Fruit fly (Drosophila melanogaster) whole organism, wandering third instar larva: ENCODE results near the gene DnaJ-H.
"Not testable (repeated sequence)": the region's sequence is repeated elsewhere in the genome, so short reads cannot be mapped to it uniquely, and the experiment has no call there.

Experiments used
- Abd-B ChIP-seq: fragments of >200 bp; optimal IDR thresholded peaks from 2 replicates; lab custom pipeline; 2017; ENCODE audit warnings: missing biosample characterization, missing genetic modification characterization
- CrebA ChIP-seq: fragments of 200-800 bp; sonication (Bioruptor generic); optimal IDR thresholded peaks from 2 replicates; lab custom pipeline; 2016; ENCODE audit warnings: missing biosample characterization, mild to moderate bottlenecking, missing genetic modification characterization, borderline replicate concordance
- Dfd ChIP-seq: fragments of >200 bp; optimal IDR thresholded peaks from 2 replicates; lab custom pipeline; 2017; ENCODE audit warnings: missing biosample characterization, missing genetic modification characterization
- Dif ChIP-seq: fragments of 200-275, 200-300 bp; sonication (Bioruptor generic); optimal IDR thresholded peaks from 2 replicates; lab custom pipeline; 2018; ENCODE audit warnings: missing biosample characterization, missing genetic modification characterization; ENCODE audit not compliant: partially characterized antibody
- GATAd ChIP-seq: sonication (Bioruptor generic); optimal IDR thresholded peaks from 2 replicates; lab custom pipeline; 2016; ENCODE audit warnings: missing biosample characterization, missing genetic modification characterization
- HLH106 ChIP-seq: fragments of 200-800 bp; optimal IDR thresholded peaks from 3 replicates; lab custom pipeline; 2019; ENCODE audit warnings: missing biosample characterization, mild to moderate bottlenecking, missing genetic modification characterization, moderate library complexity
- Hnf4 ChIP-seq: fragments of 200-800 bp; sonication (Bioruptor generic); optimal IDR thresholded peaks from 2 replicates; lab custom pipeline; 2016; ENCODE audit warnings: missing biosample characterization, mild to moderate bottlenecking, missing genetic modification characterization
- Hr78 ChIP-seq: fragments of >200 bp; optimal IDR thresholded peaks from 2 replicates; lab custom pipeline; 2017; ENCODE audit warnings: missing biosample characterization, missing genetic modification characterization
- Hr83 ChIP-seq: fragments of 200-300 bp; sonication (Bioruptor generic); optimal IDR thresholded peaks from 2 replicates; lab custom pipeline; 2016; ENCODE audit warnings: missing biosample characterization, mild to moderate bottlenecking, missing genetic modification characterization, moderate library complexity; ENCODE audit not compliant: poor library complexity, severe bottlenecking
- Mio ChIP-seq: sonication (Bioruptor generic); optimal IDR thresholded peaks from 2 replicates; lab custom pipeline; 2016; ENCODE audit warnings: missing biosample characterization, missing genetic modification characterization
- Myc ChIP-seq: fragments of >200 bp; optimal IDR thresholded peaks from 2 replicates; lab custom pipeline; 2017
- N ChIP-seq: fragments of >200 bp; optimal IDR thresholded peaks from 2 replicates; lab custom pipeline; 2018; ENCODE audit warnings: missing biosample characterization, missing external identifiers, missing genetic modification characterization
- OdsH ChIP-seq: fragments of 200-800 bp; sonication (Bioruptor generic); optimal IDR thresholded peaks from 2 replicates; lab custom pipeline; 2016; ENCODE audit warnings: missing biosample characterization, mild to moderate bottlenecking, missing genetic modification characterization
- Rel ChIP-seq, 2 experiments: fragments of 200-800 bp; sonication (Bioruptor generic) in 1 of 2; optimal IDR thresholded peaks; 2 replicates in 1 of 2; 3 replicates in 1 of 2; lab custom pipeline; 2016 to 2019; ENCODE audit warnings: mild to moderate bottlenecking in 2 of 2, missing biosample characterization in 2 of 2, missing genetic modification characterization in 2 of 2, moderate library complexity in 1 of 2
- Sp1 ChIP-seq: fragments of 200-800 bp; sonication (Bioruptor generic); optimal IDR thresholded peaks from 3 replicates; lab custom pipeline; 2019; ENCODE audit warnings: missing biosample characterization, mild to moderate bottlenecking, missing genetic modification characterization, moderate library complexity
- br ChIP-seq: fragments of 200-800 bp; sonication (Bioruptor generic); optimal IDR thresholded peaks from 2 replicates; lab custom pipeline; 2016; ENCODE audit warnings: missing biosample characterization, missing genetic modification characterization
- brk ChIP-seq: fragments of 200-800 bp; sonication (Bioruptor generic); optimal IDR thresholded peaks from 2 replicates; lab custom pipeline; 2016; ENCODE audit warnings: missing biosample characterization, mild to moderate bottlenecking, missing genetic modification characterization
- dl ChIP-seq, 2 experiments: fragments of 175-275, 200-275 bp in 1 of 2; fragments of 200-275 bp in 1 of 2; sonication (Bioruptor generic); optimal IDR thresholded peaks; lab custom pipeline; 2018; ENCODE audit warnings: mild to moderate bottlenecking in 2 of 2, missing biosample characterization in 2 of 2, missing genetic modification characterization in 2 of 2, moderate library complexity in 2 of 2; ENCODE audit not compliant: partially characterized antibody in 2 of 2, insufficient read depth in 1 of 2
- dmrt93B ChIP-seq: fragments of 200-800 bp; sonication (Bioruptor generic); optimal IDR thresholded peaks from 2 replicates; lab custom pipeline; 2018; ENCODE audit warnings: missing biosample characterization, mild to moderate bottlenecking, missing genetic modification characterization
- dsf ChIP-seq: sonication (Bioruptor generic); optimal IDR thresholded peaks from 2 replicates; lab custom pipeline; 2016; ENCODE audit warnings: missing biosample characterization, missing genetic modification characterization, borderline replicate concordance
- foxo ChIP-seq, 2 experiments: fragments of 200-800 bp; sonication (Bioruptor generic); optimal IDR thresholded peaks; 2 replicates in 1 of 2; 3 replicates in 1 of 2; lab custom pipeline; 2016 to 2017; ENCODE audit warnings: missing biosample characterization in 2 of 2, missing genetic modification characterization in 2 of 2
- fru ChIP-seq: fragments of 200-800 bp; sonication (Bioruptor generic); optimal IDR thresholded peaks from 3 replicates; lab custom pipeline; 2016; ENCODE audit warnings: missing biosample characterization, mild to moderate bottlenecking, missing genetic modification characterization
- h ChIP-seq: fragments of 200-800 bp; sonication (Bioruptor generic); optimal IDR thresholded peaks from 3 replicates; lab custom pipeline; 2016; ENCODE audit warnings: missing biosample characterization, mild to moderate bottlenecking, missing genetic modification characterization
- jim ChIP-seq: fragments of 175-275, 200-325 bp; sonication (Bioruptor generic); optimal IDR thresholded peaks from 2 replicates; lab custom pipeline; 2016; ENCODE audit warnings: missing biosample characterization, mild to moderate bottlenecking, missing genetic modification characterization
- lola ChIP-seq: fragments of >200 bp; optimal IDR thresholded peaks from 2 replicates; lab custom pipeline; 2017; ENCODE audit warnings: missing biosample characterization, missing genetic modification characterization
- psq ChIP-seq: fragments of 200-800 bp; sonication (Bioruptor generic); optimal IDR thresholded peaks from 3 replicates; lab custom pipeline; 2017; ENCODE audit warnings: missing biosample characterization, mild to moderate bottlenecking, missing genetic modification characterization, moderate library complexity
- rgr ChIP-seq: fragments of 200-800 bp; sonication (Bioruptor generic); optimal IDR thresholded peaks from 3 replicates; lab custom pipeline; 2016; ENCODE audit warnings: missing biosample characterization, mild to moderate bottlenecking, missing genetic modification characterization
- sv ChIP-seq: fragments of 200-800 bp; sonication (Bioruptor generic); optimal IDR thresholded peaks from 3 replicates; lab custom pipeline; 2016; ENCODE audit warnings: missing biosample characterization, missing genetic modification characterization
- usp ChIP-seq: fragments of >200 bp; optimal IDR thresholded peaks from 2 replicates; lab custom pipeline; 2017; ENCODE audit warnings: missing biosample characterization, missing genetic modification characterization
- woc ChIP-seq: sonication (Bioruptor generic); optimal IDR thresholded peaks from 2 replicates; lab custom pipeline; 2016; ENCODE audit warnings: missing biosample characterization, mild to moderate bottlenecking, missing genetic modification characterization

Gene DnaJ-H

dm6 chr2L:13165802-13166347, at the start of gene DnaJ-H:
DnaJ-H (minus strand) TSS chr2L:13166072.
- TF ChIP-seq psq (GFP tag; lab: Kevin White, UChicago), result peak; percentile 99
- no peak for TF ChIP-seq dmrt93B (GFP tag; lab: Kevin White, UChicago)
- peak in 1 of 2 experiments; percentile 9 for TF ChIP-seq dl (GFP tag; optimal IDR thresholded peaks at IDR 0.05; lab: Kevin White, UChicago; ENCODE audit: insufficient read depth in 1 of 2, partially characterized antibody in 2 of 2)
- TF ChIP-seq Dif (GFP tag; lab: Kevin White, UChicago), result peak; percentile 50

dm6 chr2L:13215010-13215409, 49.1 kb upstream of the DnaJ-H start, which contains the start of gene kek4:
kek4 (minus strand) TSS chr2L:13215350.
- no peak for TF ChIP-seq Rel (GFP tag; optimal IDR thresholded peaks at IDR 0.05; lab: Kevin White, UChicago)
- TF ChIP-seq Rel (tag; optimal IDR thresholded peaks at IDR 0.05; lab: Kevin White, UChicago), result peak; percentile 69
- TF ChIP-seq dsf (GFP tag; lab: Kevin White, UChicago), result no peak

- not testable (repeated sequence) for TF ChIP-seq sv (GFP tag; lab: Kevin White, UChicago); N; lola (GFP tag; lab: Kevin White, UChicago)
These were observed 45.9 kb upstream of the DnaJ-H start, which contains the start of gene CG15482 for dm6 chr2L:13211764-13212265. CG15482 (minus strand) TSS chr2L:13211814.

- no peak for TF ChIP-seq woc
- TF ChIP-seq Abd-B (GFP tag; lab: Kevin White, UChicago), result no peak
- no peak for TF ChIP-seq N
- TF ChIP-seq foxo (GFP tag; optimal IDR thresholded peaks at IDR 0.05; lab: Kevin White, UChicago), result no peak
- TF ChIP-seq psq (GFP tag; lab: Kevin White, UChicago), result no peak
- TF ChIP-seq lola (GFP tag; lab: Kevin White, UChicago), result no peak
- TF ChIP-seq, all 38 proteins: peak for 0
These were observed 41.1 kb upstream of the DnaJ-H start for dm6 chr2L:13206857-13207463.

dm6 chr2L:13206077-13206668, 40.3 kb upstream of the DnaJ-H start:
- peak; percentile 33 for TF ChIP-seq br (GFP tag; lab: Kevin White, UChicago)
- no peak for TF ChIP-seq Myc (lab: Kevin White, UChicago)
- peak; percentile 13 for TF ChIP-seq OdsH (GFP tag; lab: Kevin White, UChicago)
- no peak for TF ChIP-seq Hr78 (GFP tag; lab: Kevin White, UChicago)
- no peak for TF ChIP-seq Rel (GFP tag; optimal IDR thresholded peaks at IDR 0.05; lab: Kevin White, UChicago)
- TF ChIP-seq Rel (tag; optimal IDR thresholded peaks at IDR 0.05; lab: Kevin White, UChicago), result peak; percentile 83
- peak; percentile 42 for TF ChIP-seq h
- peak; percentile 0 for TF ChIP-seq Hr83 (GFP tag; lab: Kevin White, UChicago)
- no peak for TF ChIP-seq Dfd (GFP tag; lab: Kevin White, UChicago)
- TF ChIP-seq Hnf4 (GFP tag; lab: Kevin White, UChicago), result peak; percentile 22
- TF ChIP-seq rgr, result peak; percentile 8

dm6 chr2L:13205256-13205655, 39.4 kb upstream of the DnaJ-H start:
- no peak for TF ChIP-seq usp
- peak; percentile 15 for TF ChIP-seq Sp1
- TF ChIP-seq br (GFP tag; lab: Kevin White, UChicago), result peak; percentile 52
- peak in 1 of 2 experiments; percentile 4 for TF ChIP-seq foxo (GFP tag; optimal IDR thresholded peaks at IDR 0.05; lab: Kevin White, UChicago)
- no peak for TF ChIP-seq Hr78 (GFP tag; lab: Kevin White, UChicago)
- no peak for TF ChIP-seq brk
- no peak for TF ChIP-seq psq (GFP tag; lab: Kevin White, UChicago)
- no peak for TF ChIP-seq CrebA (GFP tag; lab: Kevin White, UChicago)
- TF ChIP-seq Hr83 (GFP tag; lab: Kevin White, UChicago), result peak; percentile 58
- no peak for TF ChIP-seq Mio (GFP tag; lab: Kevin White, UChicago)
- TF ChIP-seq HLH106, result peak; percentile 22
- TF ChIP-seq dl (GFP tag; optimal IDR thresholded peaks at IDR 0.05; lab: Kevin White, UChicago; ENCODE audit: insufficient read depth in 1 of 2, partially characterized antibody in 2 of 2), result no peak
- peak; percentile 21 for TF ChIP-seq OdsH (GFP tag; lab: Kevin White, UChicago)
- TF ChIP-seq Rel (GFP tag; optimal IDR thresholded peaks at IDR 0.05; lab: Kevin White, UChicago), result no peak
- TF ChIP-seq Rel (tag; optimal IDR thresholded peaks at IDR 0.05; lab: Kevin White, UChicago), result peak; percentile 9
- peak; percentile 70 for TF ChIP-seq h
- peak; percentile 21 for TF ChIP-seq fru (GFP tag; lab: Kevin White, UChicago)
- TF ChIP-seq woc, result no peak
- no peak for TF ChIP-seq GATAd
- peak; percentile 21 for TF ChIP-seq rgr
- no peak for TF ChIP-seq jim (GFP tag; lab: Kevin White, UChicago)
